Worm (Caenorhabditis elegans) whole organism, L3 larva: ENCODE results near the gene C18A3.3.

Experiments used
- ZK546.5 ChIP-seq: sonication (generic microtip); optimal IDR thresholded peaks from 2 replicates; lab custom pipeline; 2017; ENCODE audit warnings: missing biosample characterization, missing genetic modification characterization
- aly-2 ChIP-seq: fragments of 150-350 bp; optimal IDR thresholded peaks from 2 replicates; lab custom pipeline; 2014; ENCODE audit warnings: missing biosample characterization, missing genetic modification characterization
- ceh-82 ChIP-seq: fragments of 150-350 bp; optimal IDR thresholded peaks from 2 replicates; lab custom pipeline; 2014; ENCODE audit warnings: missing biosample characterization, missing genetic modification characterization
- fkh-10 ChIP-seq: sonication (generic microtip); optimal IDR thresholded peaks from 2 replicates; lab custom pipeline; 2017; ENCODE audit warnings: missing biosample characterization, missing genetic modification reagents, missing genetic modification characterization
- fos-1 ChIP-seq: fragments of 150-350 bp; optimal IDR thresholded peaks from 2 replicates; lab custom pipeline; 2014; ENCODE audit warnings: missing biosample characterization, missing genetic modification characterization
- jun-1 ChIP-seq: fragments of 150-350 bp; optimal IDR thresholded peaks from 2 replicates; lab custom pipeline; 2014; ENCODE audit warnings: missing biosample characterization, missing genetic modification reagents, missing genetic modification characterization
- lin-15B ChIP-seq: fragments of 150-350 bp; optimal IDR thresholded peaks from 2 replicates; lab custom pipeline; 2014; ENCODE audit warnings: missing biosample characterization, missing genetic modification characterization
- lin-39 ChIP-seq: fragments of 150-350 bp; optimal IDR thresholded peaks from 2 replicates; lab custom pipeline; 2018; ENCODE audit warnings: missing biosample characterization, missing genetic modification reagents, missing genetic modification characterization
- nhr-28 ChIP-seq: fragments of 150-350 bp; optimal IDR thresholded peaks from 2 replicates; lab custom pipeline; 2014; ENCODE audit warnings: missing biosample characterization, missing genetic modification characterization
- unc-62 ChIP-seq: fragments of 150-350 bp; sonication (generic microtip); optimal IDR thresholded peaks from 4 replicates; lab custom pipeline; 2014; ENCODE audit warnings: missing biosample characterization, missing genetic modification reagents, missing genetic modification characterization

ce11 chrII:5734883-5735282 is 18.8 kb downstream of the C18A3.3 start:
- TF ChIP-seq lin-39 (no peak), lin-15B (tag; lab: Kevin White, UChicago) (no peak), unc-62 (GFP tag; lab: Kevin White, UChicago) (no peak), jun-1 (tag; lab: Kevin White, UChicago) (no peak), aly-2 (no peak), ZK546.5 (no peak), fos-1 (tag; lab: Kevin White, UChicago) (no peak), ceh-82 (tag; lab: Kevin White, UChicago) (no peak), nhr-28 (tag; lab: Kevin White, UChicago) (no peak), fkh-10 (no peak)
